Worm (Caenorhabditis elegans) whole organism, L2 larva: ENCODE measurements around the gene cest-35.2.

ENCODE experiments used
- R02D3.7 ChIP-seq: fragments of 150-350 bp; optimal IDR thresholded peaks from 2 replicates; lab custom pipeline; 2014; ENCODE audit warnings: missing biosample characterization, missing genetic modification characterization
- aly-2 ChIP-seq: fragments of 150-350 bp; optimal IDR thresholded peaks from 2 replicates; lab custom pipeline; 2014; ENCODE audit warnings: missing biosample characterization, missing genetic modification characterization
- ama-1 ChIP-seq: fragments of 150-350 bp; optimal IDR thresholded peaks from 2 replicates; lab custom pipeline; 2018; ENCODE audit warnings: inconsistent platforms
- ceh-16 ChIP-seq: fragments of 150-350 bp; optimal IDR thresholded peaks from 2 replicates; lab custom pipeline; 2014; ENCODE audit warnings: missing biosample characterization, missing genetic modification characterization
- ceh-82 ChIP-seq: fragments of 150-350 bp; optimal IDR thresholded peaks from 2 replicates; lab custom pipeline; 2014; ENCODE audit warnings: missing biosample characterization, missing genetic modification characterization
- egl-27 ChIP-seq: sonication (generic microtip); optimal IDR thresholded peaks from 3 replicates; lab custom pipeline; 2017; ENCODE audit warnings: missing biosample characterization, missing genetic modification reagents, missing genetic modification characterization
- elt-3 ChIP-seq: sonication (generic microtip); optimal IDR thresholded peaks from 2 replicates; lab custom pipeline; 2017; ENCODE audit warnings: missing biosample characterization, missing genetic modification characterization
- mab-5 ChIP-seq: fragments of 150-350 bp; optimal IDR thresholded peaks from 2 replicates; lab custom pipeline; 2014; ENCODE audit warnings: missing biosample characterization, missing genetic modification characterization
- nhr-237 ChIP-seq: fragments of 150-350 bp; optimal IDR thresholded peaks from 2 replicates; lab custom pipeline; 2014; ENCODE audit warnings: missing biosample characterization, missing genetic modification characterization
- skn-1 ChIP-seq: sonication (generic microtip); optimal IDR thresholded peaks from 2 replicates; lab custom pipeline; 2017; ENCODE audit warnings: missing biosample characterization, missing genetic modification characterization
- unc-39 ChIP-seq: fragments of 150-350 bp; optimal IDR thresholded peaks from 2 replicates; lab custom pipeline; 2014; ENCODE audit warnings: missing biosample characterization, missing genetic modification characterization
- zag-1 ChIP-seq: fragments of 150-350 bp; optimal IDR thresholded peaks from 2 replicates; lab custom pipeline; 2014; ENCODE audit warnings: missing biosample characterization, missing genetic modification characterization

ce11 chrV:5252016-5252415, 15.0 kb upstream of the cest-35.2 start, which contains the start of gene srt-68:
- TF ChIP-seq nhr-237 (tag; lab: Kevin White, UChicago) (no peak), unc-39 (tag; lab: Kevin White, UChicago) (no peak), egl-27 (tag; lab: Kevin White, UChicago) (no peak), elt-3 (tag; lab: Kevin White, UChicago) (no peak), R02D3.7 (tag; lab: Kevin White, UChicago) (no peak), mab-5 (tag; lab: Kevin White, UChicago) (no peak), ama-1 (no peak), ceh-82 (tag; lab: Kevin White, UChicago) (no peak), ceh-16 (no peak), zag-1 (no peak), aly-2 (no peak), skn-1 (tag; lab: Kevin White, UChicago) (no peak)
